Fruit fly (Drosophila melanogaster): Measurements from ENCODE around the gene T48.

DNA sequence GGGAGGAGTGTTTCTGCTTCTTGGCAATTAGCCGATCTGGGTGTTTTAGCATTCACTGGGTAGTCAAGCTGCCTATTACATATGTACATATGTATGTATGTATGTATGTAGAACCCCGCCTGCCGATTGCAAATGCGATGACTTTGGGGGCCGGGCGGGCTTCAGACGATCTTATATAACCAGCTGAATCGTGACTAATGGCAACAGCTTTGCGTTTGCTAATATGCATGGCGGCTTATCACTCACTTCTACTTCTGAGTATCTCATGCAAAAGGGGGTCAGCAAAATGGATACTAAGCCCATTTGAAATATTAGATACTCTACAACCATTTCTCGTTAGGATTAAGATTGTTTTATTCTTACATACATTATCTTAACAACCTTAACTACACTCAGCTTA lies 14.7 kb downstream of the T48 start:
- TF ChIP-seq Hnf4 (GFP tag; optimal IDR thresholded peaks at IDR 0.05) (no peak), br (GFP tag; optimal IDR thresholded peaks at IDR 0.05) (no peak), h (GFP tag; optimal IDR thresholded peaks at IDR 0.05) (no peak)

Data from whole organism, wandering third instar larva.